Worm (Caenorhabditis elegans): ENCODE data around the gene grl-3.

ce11 chrV:11435242-11435641 is 23.9 kb downstream of the grl-3 start:
- no peak for TF ChIP-seq flt-1 (GFP tag; IDR thresholded peaks at IDR 0.05)
- no peak for TF ChIP-seq ztf-29 (GFP tag; IDR thresholded peaks at IDR 0.05)
- TF ChIP-seq ref-1 (GFP tag; conservative IDR thresholded peaks at IDR 0.05), result no peak
- TF ChIP-seq klf-2 (GFP tag; conservative IDR thresholded peaks at IDR 0.05), result no peak
- TF ChIP-seq tab-1 (GFP tag; IDR thresholded peaks at IDR 0.05), result no peak
- TF ChIP-seq cog-1 (tag; optimal IDR thresholded peaks at IDR 0.05), result no peak
- no peak for TF ChIP-seq ztf-23 (GFP tag; IDR thresholded peaks at IDR 0.05)
- TF ChIP-seq med-1 (GFP tag; optimal IDR thresholded peaks at IDR 0.05; ENCODE audit: insufficient read depth), result no peak
- TF ChIP-seq T22C8.4 (GFP tag; IDR thresholded peaks at IDR 0.05), result no peak
